Worm (Caenorhabditis elegans): ENCODE data around the gene F57F4.2.

DNA sequence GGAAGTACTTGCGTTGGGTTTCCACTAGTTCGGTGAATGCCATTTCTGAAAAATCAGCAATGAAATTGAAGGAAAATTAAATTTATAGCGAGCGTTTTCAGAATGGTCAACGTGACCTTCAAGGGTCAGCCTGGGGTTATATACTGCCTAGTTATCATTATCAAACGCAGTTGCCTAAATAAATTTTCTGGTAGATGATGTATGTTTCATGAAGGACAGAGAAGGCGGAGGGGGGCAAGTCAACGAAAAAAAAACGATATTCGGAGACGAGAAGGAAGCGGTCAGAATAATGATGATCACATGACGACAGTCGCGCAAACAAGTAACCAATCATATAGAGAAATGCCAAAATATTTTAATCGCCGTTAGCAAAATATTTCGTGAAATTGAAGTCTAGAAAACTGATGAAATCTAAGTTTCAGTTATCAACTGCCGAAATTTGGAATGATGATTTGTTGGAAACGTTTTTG lies 40.4 kb upstream of the F57F4.2 start, which contains the start of gene alh-4:
- TF ChIP-seq pha-4 (tag; optimal IDR thresholded peaks at IDR 0.05) (no peak), snpc-4 (GFP tag; optimal IDR thresholded peaks at IDR 0.05) (no peak), snpc-4 (tag; optimal IDR thresholded peaks at IDR 0.05) (no peak), ceh-79 (tag; optimal IDR thresholded peaks at IDR 0.05) (no peak), nfya-2 (GFP tag; IDR thresholded peaks at IDR 0.05) (no peak), ZK185.1 (tag; optimal IDR thresholded peaks at IDR 0.05; ENCODE audit: poor library complexity, severe bottlenecking) (no peak), bed-1 (GFP tag; IDR thresholded peaks at IDR 0.05) (no peak), Y53G8AR.9 (GFP tag; conservative IDR thresholded peaks at IDR 0.05) (no peak), K12H6.12 (tag; optimal IDR thresholded peaks at IDR 0.05) (no peak), ztf-6 (GFP tag; IDR thresholded peaks at IDR 0.05) (no peak), bed-2 (GFP tag; IDR thresholded peaks at IDR 0.05) (no peak)
